Worm (Caenorhabditis elegans) whole organism, midembryonic: ENCODE measurements around the gene srx-85.

ENCODE experiments used
- T22C8.4 ChIP-seq: fragments of 200-800 bp; sonication (Bioruptor generic); IDR thresholded peaks from 2 replicates; pipeline ENCODE4 v1.3.6; 2022; ENCODE audit warnings: missing genetic modification characterization, missing compliant biosample characterization
- cog-1 ChIP-seq: sonication (generic microtip); optimal IDR thresholded peaks from 2 replicates; lab custom pipeline; 2016; ENCODE audit warnings: missing genetic modification characterization, missing compliant biosample characterization
- flt-1 ChIP-seq: fragments of 200-800 bp; sonication (Bioruptor generic); IDR thresholded peaks from 2 replicates; pipeline ENCODE4 v1.3.6; 2022; ENCODE audit warnings: missing genetic modification characterization, missing compliant biosample characterization
- klf-2 ChIP-seq: fragments of 200-800 bp; sonication (Bioruptor generic); conservative IDR thresholded peaks from 2 replicates; pipeline ENCODE4 v1.3.6; 2022; ENCODE audit warnings: missing genetic modification reagents, missing genetic modification characterization, missing compliant biosample characterization
- med-1 ChIP-seq: sonication (generic microtip); optimal IDR thresholded peaks from 2 replicates; lab custom pipeline; 2017; ENCODE audit warnings: missing genetic modification characterization, mild to moderate bottlenecking, missing compliant biosample characterization, antibody characterized with exemption, missing genetic modification reagents; ENCODE audit not compliant: insufficient read depth
- ref-1 ChIP-seq: fragments of 200-800 bp; sonication (Bioruptor generic); conservative IDR thresholded peaks from 2 replicates; pipeline ENCODE4 v1.3.6; 2022; ENCODE audit warnings: missing genetic modification reagents, missing genetic modification characterization, missing compliant biosample characterization
- tab-1 ChIP-seq: fragments of 200-800 bp; sonication (Bioruptor generic); IDR thresholded peaks from 2 replicates; pipeline ENCODE4 v1.3.6; 2022; ENCODE audit warnings: missing genetic modification characterization, missing compliant biosample characterization
- ztf-23 ChIP-seq: fragments of 200-800 bp; sonication (Bioruptor generic); IDR thresholded peaks from 2 replicates; pipeline ENCODE4 v1.3.6; 2022; ENCODE audit warnings: missing genetic modification reagents, missing genetic modification characterization, missing compliant biosample characterization
- ztf-29 ChIP-seq: fragments of 200-800 bp; sonication (Bioruptor generic); IDR thresholded peaks from 2 replicates; pipeline ENCODE4 v1.3.6; 2022; ENCODE audit warnings: missing genetic modification reagents, missing genetic modification characterization, missing compliant biosample characterization

The srx-85 gene

ce11 chrV:11574563-11574962 is 22.1 kb downstream of the srx-85 start:
- no peak for TF ChIP-seq flt-1
- no peak for TF ChIP-seq tab-1 (GFP tag; lab: Robert Waterston, UW)
- no peak for TF ChIP-seq cog-1 (tag; lab: Kevin White, UChicago)
- no peak for TF ChIP-seq med-1
- no peak for TF ChIP-seq T22C8.4
- no peak for TF ChIP-seq ztf-23 (GFP tag; lab: Robert Waterston, UW)
- TF ChIP-seq ref-1 (GFP tag; lab: Robert Waterston, UW) = no peak
- TF ChIP-seq ztf-29 = no peak

DNA sequence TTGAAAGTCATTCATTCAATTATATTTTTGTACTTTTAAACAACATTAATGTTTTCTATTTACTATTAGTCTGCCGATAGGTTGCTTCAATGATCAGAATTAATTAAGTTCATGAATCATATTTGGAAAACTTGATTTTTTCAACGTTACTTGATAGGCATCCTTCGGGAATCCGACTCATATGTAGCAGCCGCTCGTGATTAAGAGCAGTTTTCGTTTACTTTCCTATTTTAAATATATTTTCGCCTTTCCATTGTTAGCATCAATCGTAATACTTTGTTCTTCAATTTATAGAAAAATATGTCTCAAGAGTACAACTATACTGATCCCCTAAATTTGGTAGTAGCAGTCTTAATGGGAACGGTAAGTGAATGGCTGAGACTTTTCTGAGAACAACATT is 28.3 kb downstream of the srx-85 start, which contains the start of gene srx-90:
Gene srx-90, plus strand, starts transcription at position 301 of the 400 bp plus-strand sequence.
- TF ChIP-seq T22C8.4 (no peak), ref-1 (GFP tag; lab: Robert Waterston, UW) (no peak), ztf-29 (no peak), flt-1 (no peak), med-1 (no peak), cog-1 (tag; lab: Kevin White, UChicago) (no peak), klf-2 (GFP tag; lab: Robert Waterston, UW) (no peak), tab-1 (GFP tag; lab: Robert Waterston, UW) (no peak), ztf-23 (GFP tag; lab: Robert Waterston, UW) (no peak)

ce11 chrV:11583212-11583611 is 30.7 kb downstream of the srx-85 start, which contains the start of gene srx-88:
TSS of gene srx-88 (plus strand) at chrV:11583512.
- TF ChIP-seq cog-1 (tag; lab: Kevin White, UChicago) = no peak
- no peak for TF ChIP-seq med-1
- TF ChIP-seq flt-1 = no peak
- no peak for TF ChIP-seq tab-1 (GFP tag; lab: Robert Waterston, UW)
- no peak for TF ChIP-seq ztf-23 (GFP tag; lab: Robert Waterston, UW)
- no peak for TF ChIP-seq T22C8.4
- TF ChIP-seq ztf-29 = no peak
- no peak for TF ChIP-seq ref-1 (GFP tag; lab: Robert Waterston, UW)
- TF ChIP-seq klf-2 (GFP tag; lab: Robert Waterston, UW) = no peak

- TF ChIP-seq klf-2 (GFP tag; lab: Robert Waterston, UW) (no peak), tab-1 (GFP tag; lab: Robert Waterston, UW) (no peak), T22C8.4 (no peak), cog-1 (tag; lab: Kevin White, UChicago) (no peak), flt-1 (no peak), ztf-29 (no peak), med-1 (no peak), ztf-23 (GFP tag; lab: Robert Waterston, UW) (no peak), ref-1 (GFP tag; lab: Robert Waterston, UW) (no peak)
Measured at ce11 chrV:11585122-11585521, 32.6 kb downstream of the srx-85 start.

ce11 chrV:11589433-11589832 is 37.0 kb downstream of the srx-85 start, which contains the start of gene srx-82:
TSS of gene srx-82 (plus strand) at chrV:11589733.
- TF ChIP-seq tab-1 (GFP tag; lab: Robert Waterston, UW) (no peak), cog-1 (tag; lab: Kevin White, UChicago) (no peak), T22C8.4 (no peak), klf-2 (GFP tag; lab: Robert Waterston, UW) (no peak), flt-1 (no peak), ref-1 (GFP tag; lab: Robert Waterston, UW) (no peak), med-1 (no peak), ztf-23 (GFP tag; lab: Robert Waterston, UW) (no peak), ztf-29 (no peak)

- no peak for TF ChIP-seq med-1
- no peak for TF ChIP-seq ztf-23 (GFP tag; lab: Robert Waterston, UW)
- TF ChIP-seq flt-1 = no peak
- no peak for TF ChIP-seq ref-1 (GFP tag; lab: Robert Waterston, UW)
- TF ChIP-seq T22C8.4 = no peak
- TF ChIP-seq ztf-29 = no peak
Measured at ce11 chrV:11593427-11593826, 40.9 kb downstream of the srx-85 start, which contains the start of gene srx-80. TSS of gene srx-80 (plus strand) at chrV:11593727.

DNA sequence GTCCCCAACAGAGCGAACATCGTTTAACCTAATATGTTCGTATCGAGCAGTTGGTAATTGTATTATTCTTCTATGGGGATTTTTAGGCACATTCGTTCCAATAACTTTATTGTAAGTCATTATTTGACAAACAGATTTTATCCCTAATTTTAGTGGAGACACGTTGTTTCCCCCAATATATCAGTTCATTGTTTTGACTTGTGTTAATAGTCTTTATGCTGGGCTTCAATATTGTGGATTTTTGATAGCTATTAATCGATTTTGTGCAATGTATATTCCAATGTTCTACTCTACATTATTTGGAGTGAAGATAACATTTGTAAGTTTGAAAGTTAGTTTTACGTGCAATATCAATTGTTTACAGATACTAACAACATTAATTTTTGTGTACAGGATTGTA is 41.4 kb downstream of the srx-85 start:
- no peak for TF ChIP-seq tab-1 (GFP tag; lab: Robert Waterston, UW)
- no peak for TF ChIP-seq ztf-23 (GFP tag; lab: Robert Waterston, UW)
- TF ChIP-seq ztf-29 = no peak
- no peak for TF ChIP-seq T22C8.4
- no peak for TF ChIP-seq klf-2 (GFP tag; lab: Robert Waterston, UW)
- TF ChIP-seq med-1 = no peak

DNA sequence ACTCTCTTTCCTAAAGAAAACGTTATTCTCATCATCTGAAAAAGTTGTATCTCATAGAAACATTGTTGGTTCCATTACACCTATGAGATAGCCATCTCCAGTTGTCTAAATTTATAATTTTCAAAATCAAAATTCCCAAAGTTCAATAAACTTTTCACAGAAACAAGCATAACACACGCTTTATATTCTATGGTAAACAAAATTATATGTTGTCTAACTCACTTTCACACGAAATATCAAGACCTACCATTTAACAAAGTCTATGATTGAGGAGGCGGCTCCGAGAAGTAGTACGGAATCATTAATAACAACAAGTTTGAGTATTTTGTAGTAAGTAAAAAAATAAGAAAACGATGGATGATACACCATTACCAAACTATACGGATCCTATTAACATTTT is 46.3 kb downstream of the srx-85 start, which contains the start of gene srx-84:
Gene srx-84, plus strand, starts transcription at position 301 of the 400 bp plus-strand sequence.
- TF ChIP-seq tab-1 (GFP tag; lab: Robert Waterston, UW) (no peak), T22C8.4 (no peak), ref-1 (GFP tag; lab: Robert Waterston, UW) (no peak), cog-1 (tag; lab: Kevin White, UChicago) (no peak), med-1 (no peak), ztf-23 (GFP tag; lab: Robert Waterston, UW) (no peak), flt-1 (no peak), klf-2 (GFP tag; lab: Robert Waterston, UW) (no peak), ztf-29 (no peak)

- TF ChIP-seq ztf-29 (no peak), T22C8.4 (no peak), cog-1 (tag; lab: Kevin White, UChicago) (no peak), klf-2 (GFP tag; lab: Robert Waterston, UW) (no peak), med-1 (no peak), tab-1 (GFP tag; lab: Robert Waterston, UW) (no peak), ztf-23 (GFP tag; lab: Robert Waterston, UW) (no peak), flt-1 (no peak), ref-1 (GFP tag; lab: Robert Waterston, UW) (no peak)
Measured at ce11 chrV:11600800-11601199, 48.3 kb downstream of the srx-85 start, which contains the start of gene F35B12.9. TSS of gene F35B12.9 (plus strand) at chrV:11601171.
